Fruit fly (Drosophila melanogaster) Kc167 (cell line): ENCODE measurements around the gene Dci.

Source experiments
- Myc ChIP-seq: fragments of >200 bp; optimal IDR thresholded peaks from 2 replicates; lab custom pipeline; 2017; ENCODE audit warnings: missing external identifiers
- Sin3A ChIP-seq: fragments of >200 bp; optimal IDR thresholded peaks from 2 replicates; lab custom pipeline; 2018; ENCODE audit warnings: missing external identifiers
- h ChIP-seq: fragments of >200 bp; optimal IDR thresholded peaks from 3 replicates; lab custom pipeline; 2018; ENCODE audit warnings: missing external identifiers
- insv ChIP-seq: fragments of >200 bp; optimal IDR thresholded peaks from 3 replicates; lab custom pipeline; 2018; ENCODE audit warnings: missing external identifiers
- psq ChIP-seq: fragments of >200 bp; optimal IDR thresholded peaks from 2 replicates; lab custom pipeline; 2017; ENCODE audit warnings: missing external identifiers
- ttk ChIP-seq: sonication (Bioruptor generic); optimal IDR thresholded peaks from 2 replicates; lab custom pipeline; 2017; ENCODE audit warnings: missing external identifiers

The Dci gene

DNA sequence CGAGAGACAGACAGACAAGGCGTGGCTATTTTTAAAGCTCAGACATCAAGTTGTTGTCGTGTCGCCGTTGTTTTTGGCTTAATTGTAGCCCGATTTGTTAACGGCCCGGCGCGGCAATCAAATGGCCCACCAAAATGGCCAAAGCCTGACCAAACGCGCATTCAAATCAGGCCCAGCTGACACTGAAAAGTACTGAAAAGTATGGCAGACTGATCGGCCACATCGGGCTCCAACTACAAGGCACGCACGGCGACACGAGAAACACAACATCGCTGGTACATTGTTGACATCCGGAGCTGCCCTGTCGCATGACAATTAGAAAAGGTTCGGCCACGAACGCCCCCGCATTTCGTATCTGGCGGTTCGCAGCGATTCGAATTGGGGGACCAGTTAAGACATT, 39.3 kb upstream of the Dci start:
- TF ChIP-seq Myc (lab: Kevin White, UChicago): no peak

DNA sequence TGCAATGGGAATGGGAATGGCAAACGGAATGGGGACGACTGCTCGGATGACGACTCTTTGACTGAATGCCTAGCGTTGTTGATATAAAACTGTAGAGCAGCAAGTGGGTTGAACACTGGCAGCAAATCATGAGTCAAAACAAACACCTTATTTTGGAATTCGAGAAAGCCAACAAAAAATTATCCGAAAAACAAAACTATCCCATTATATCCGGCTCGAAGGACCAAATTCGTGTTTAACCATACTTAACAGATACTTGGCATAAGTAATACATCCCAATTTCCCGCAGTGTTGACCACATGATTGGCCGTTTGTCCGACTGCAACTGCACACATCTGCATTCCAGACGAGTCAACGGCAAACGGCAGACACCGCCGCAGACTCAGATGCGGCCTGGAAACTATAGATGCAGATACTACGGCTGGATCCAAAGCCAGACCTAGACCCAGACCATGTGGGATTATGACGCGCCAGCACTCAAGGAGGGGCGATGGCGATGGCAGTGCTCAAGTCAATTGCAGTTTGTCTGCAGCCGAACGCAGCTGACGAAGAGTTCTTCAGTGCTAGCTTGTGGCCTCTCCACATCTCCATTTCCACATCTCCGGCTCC, 37.8 kb upstream of the Dci start:
- TF ChIP-seq psq (lab: Kevin White, UChicago) (no peak), Sin3A (no peak), insv (no peak), Myc (lab: Kevin White, UChicago) (no peak), ttk (no peak), h (lab: Kevin White, UChicago) (no peak)

DNA sequence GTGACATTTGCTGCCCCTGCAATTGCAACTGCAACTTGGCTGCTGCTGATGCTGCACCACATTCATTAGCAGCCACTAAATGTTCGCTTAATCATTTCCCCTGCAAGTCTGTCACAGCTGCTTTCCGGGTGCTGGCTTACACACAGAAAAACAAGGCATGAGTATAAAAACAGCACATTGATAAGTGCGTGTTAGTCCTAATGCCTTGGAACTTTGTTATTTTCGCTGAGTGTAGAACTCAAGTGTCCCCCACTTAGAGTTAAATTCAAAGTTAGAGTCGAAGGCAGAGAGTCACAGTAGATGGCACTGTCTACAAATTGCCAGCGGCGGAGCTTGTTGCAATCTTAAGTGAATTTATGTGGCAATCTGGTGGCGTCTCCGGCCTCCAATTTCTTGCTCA, 37.2 kb upstream of the Dci start:
- TF ChIP-seq psq (lab: Kevin White, UChicago) (no peak), Myc (lab: Kevin White, UChicago) (no peak), Sin3A (no peak), h (lab: Kevin White, UChicago) (no peak), ttk (no peak), insv (no peak)

DNA sequence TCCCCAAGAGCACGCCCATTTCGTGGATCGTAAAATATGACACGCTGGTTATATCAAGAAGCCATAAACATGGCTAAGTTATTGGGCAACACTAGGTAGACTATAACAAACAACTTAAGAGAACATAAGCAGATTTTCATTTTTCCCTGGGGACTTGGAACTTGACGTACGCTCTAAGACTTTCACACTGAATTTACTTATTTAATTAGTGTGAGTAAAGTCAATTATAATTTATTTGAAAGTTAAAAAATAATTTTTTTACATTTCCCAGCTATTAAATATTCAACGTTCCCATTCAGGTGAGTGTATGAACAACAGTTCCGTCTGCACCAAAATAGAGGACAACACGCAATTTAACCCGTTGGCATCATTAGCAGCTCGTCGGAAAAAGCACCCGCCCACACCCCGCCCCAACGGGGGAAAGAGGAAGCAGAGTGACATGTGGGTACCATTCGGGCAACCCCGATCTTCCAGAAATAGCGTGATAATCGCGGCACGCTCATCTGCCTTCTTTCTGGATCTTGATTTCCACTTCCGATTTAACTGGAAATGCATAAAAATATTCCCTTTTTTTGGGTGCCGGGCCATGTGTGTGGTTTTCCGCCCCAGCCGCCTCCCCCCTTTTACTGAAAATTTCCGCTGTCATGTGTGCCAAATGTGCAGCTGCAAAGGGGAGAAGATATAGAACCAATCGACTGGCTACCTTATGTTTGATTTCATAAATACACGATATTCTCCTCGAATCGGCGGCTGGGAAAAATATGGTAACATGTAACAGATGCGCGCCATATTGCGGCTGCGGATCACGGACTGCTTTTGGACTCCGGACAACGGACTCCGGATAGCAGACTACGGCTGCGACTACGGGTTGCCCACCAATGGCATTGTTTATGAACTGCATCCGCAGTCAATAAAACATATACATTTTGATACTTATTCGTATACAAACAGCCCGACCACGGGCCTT, 35.6 kb upstream of the Dci start:
- TF ChIP-seq Myc (lab: Kevin White, UChicago) (no peak), insv (no peak), ttk (no peak), psq (lab: Kevin White, UChicago) (no peak), Sin3A (no peak), h (lab: Kevin White, UChicago) (no peak)

DNA sequence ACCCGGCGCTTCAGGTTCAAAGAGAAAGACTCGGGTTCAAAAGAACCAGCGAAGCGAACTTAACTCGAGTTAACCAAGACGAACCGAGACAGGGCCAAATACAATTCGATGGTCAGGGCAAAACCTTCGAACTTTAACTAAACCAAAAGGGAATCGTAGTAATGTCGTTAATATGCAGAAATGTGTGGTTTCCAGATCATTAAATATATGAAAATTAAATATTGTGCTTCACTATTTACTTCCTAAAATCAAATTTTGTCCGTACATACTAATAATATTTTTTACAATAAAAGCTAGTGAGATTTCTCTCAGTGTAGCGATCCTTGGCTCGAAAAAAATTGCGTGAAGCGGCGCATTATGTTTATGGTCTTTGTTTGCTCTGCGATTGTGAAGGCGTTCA, 33.4 kb upstream of the Dci start:
- TF ChIP-seq Myc (lab: Kevin White, UChicago) (no peak), insv (no peak), ttk (no peak), h (lab: Kevin White, UChicago) (no peak), Sin3A (no peak), psq (lab: Kevin White, UChicago) (no peak)

DNA sequence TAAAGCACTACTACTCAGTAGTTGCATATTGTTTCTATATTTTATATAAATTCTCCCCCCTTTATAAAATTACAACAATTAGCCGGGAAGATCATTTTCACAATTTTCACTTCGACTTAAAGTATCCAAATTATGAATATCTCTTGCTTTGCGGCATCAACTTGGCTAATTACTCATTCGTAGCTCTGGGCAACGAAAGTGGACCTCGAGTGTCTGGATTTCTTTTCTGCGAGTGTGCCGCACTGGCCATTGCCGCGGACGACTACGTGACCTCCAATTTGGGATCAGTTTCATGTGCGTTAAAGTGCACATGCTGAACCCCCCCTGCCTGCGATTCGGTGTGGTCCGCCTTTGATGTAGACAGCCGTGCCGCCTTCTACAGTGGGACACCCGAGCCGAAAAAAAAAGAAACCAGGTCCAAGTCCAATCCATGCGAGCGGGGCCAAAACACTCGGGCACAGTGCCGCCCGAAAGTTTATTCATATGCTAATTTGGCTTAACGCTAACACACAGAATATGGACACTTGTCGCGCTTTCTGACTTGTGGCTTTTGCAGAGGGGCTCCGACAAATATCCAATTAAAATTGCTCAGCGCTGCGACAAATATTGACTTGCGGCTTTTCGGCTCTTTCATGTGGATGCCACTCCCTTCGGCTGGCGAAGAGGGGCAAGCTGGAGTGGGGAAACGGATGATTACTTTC, 32.6 kb upstream of the Dci start:
- TF ChIP-seq h (lab: Kevin White, UChicago) (no peak), Myc (lab: Kevin White, UChicago) (no peak), ttk (no peak), psq (lab: Kevin White, UChicago) (no peak), insv (no peak), Sin3A (no peak)

DNA sequence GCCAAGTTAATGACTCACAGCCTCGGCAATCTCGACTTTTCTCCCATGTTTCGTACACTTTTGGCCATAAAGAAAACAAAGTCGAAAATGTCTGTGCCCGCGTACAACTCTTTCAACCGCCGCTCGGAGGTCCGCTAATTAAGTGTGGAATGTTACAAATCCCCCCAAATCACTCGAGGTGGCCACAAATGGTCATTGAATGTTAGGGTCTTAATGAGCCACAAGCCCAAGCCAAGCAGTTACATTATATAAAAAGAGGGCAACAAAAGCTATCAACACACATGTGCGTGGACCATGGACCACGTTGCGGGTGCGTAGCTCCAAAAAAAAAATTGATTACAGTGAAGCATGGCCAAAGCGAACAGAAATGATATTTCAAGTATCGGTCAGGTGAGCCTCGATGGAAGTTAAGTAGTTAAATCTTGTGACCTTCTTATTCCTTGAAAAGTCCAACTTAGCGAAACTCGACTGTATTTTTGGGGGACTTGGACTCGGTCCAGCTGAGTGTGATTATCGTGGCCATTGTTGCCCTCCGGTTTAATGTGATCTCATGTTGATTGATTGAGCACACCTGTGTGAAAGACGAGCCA, 31.8 kb upstream of the Dci start:
- TF ChIP-seq Sin3A (no peak), h (lab: Kevin White, UChicago) (no peak), Myc (lab: Kevin White, UChicago) (no peak), ttk (no peak), psq (lab: Kevin White, UChicago) (no peak), insv (no peak)

dm6 chr3L:820332-820731, 30.8 kb upstream of the Dci start:
- TF ChIP-seq psq (lab: Kevin White, UChicago) (no peak), Sin3A (no peak), ttk (no peak), Myc (lab: Kevin White, UChicago) (no peak), h (lab: Kevin White, UChicago) (no peak), insv (no peak)

dm6 chr3L:820975-821598, 30.1 kb upstream of the Dci start:
- TF ChIP-seq Myc (lab: Kevin White, UChicago): no peak
- TF ChIP-seq psq (lab: Kevin White, UChicago): no peak
- TF ChIP-seq h (lab: Kevin White, UChicago): no peak
- no peak for TF ChIP-seq insv
- no peak for TF ChIP-seq Sin3A
- TF ChIP-seq ttk: no peak

DNA sequence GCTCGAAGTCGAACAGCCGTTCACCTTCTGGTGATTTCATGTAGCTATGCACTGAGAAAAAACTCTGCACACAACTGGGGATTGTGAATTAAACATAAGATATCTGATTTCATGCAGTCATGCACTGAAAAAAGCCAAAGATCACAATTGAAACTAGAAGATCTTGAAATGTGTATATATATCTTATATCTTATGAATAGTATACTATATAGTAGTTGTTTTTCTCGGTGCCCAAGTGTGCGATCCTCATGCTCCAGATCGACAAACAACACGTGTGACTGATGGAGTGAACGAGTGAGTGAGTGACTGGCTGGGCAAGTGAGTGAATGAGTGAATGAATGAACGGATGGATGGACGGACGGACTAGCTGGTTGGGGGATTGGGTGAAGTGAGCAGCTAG, 29.2 kb upstream of the Dci start:
- TF ChIP-seq Sin3A: no peak
- no peak for TF ChIP-seq insv
- TF ChIP-seq Myc (lab: Kevin White, UChicago): no peak

DNA sequence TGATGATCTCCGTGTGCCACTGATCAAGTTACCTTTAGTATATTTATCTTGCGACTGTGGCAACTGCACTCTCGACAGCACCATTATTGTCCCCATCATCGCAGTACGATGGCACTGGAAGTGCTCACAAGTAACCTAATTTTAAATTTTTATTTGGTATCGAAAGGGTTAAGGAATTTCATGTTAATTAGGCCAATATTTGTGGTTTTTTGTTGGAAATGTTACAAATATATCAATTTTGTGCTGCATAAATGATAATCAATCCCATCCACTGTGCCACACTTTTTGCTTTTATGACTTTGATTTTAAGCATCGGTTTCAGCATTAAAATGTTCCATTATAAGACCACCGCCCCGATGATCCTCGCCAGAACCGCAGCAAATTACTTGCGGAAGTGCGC, 28.5 kb upstream of the Dci start:
- no peak for TF ChIP-seq psq (lab: Kevin White, UChicago)
- TF ChIP-seq insv: no peak

DNA sequence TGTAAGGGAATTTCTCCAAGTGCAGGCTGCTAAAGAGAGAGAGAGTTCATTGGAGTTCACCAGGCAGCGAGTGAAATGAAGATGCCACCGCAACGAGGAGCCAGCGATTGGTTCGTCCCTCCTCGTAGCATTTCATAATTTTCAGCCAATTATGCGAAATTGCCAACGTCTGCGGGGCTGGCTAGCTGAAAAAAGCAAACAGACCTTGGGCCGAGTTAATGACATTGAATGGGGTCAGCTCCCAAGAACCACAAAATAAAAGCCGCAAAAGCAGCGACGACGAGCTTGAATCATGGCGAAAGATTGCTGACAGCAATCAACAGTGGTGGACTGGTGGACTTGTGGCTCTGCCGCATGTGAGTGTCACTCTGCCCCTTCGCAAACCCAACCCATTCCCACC, 27.5 kb upstream of the Dci start:
- TF ChIP-seq Sin3A (no peak), insv (no peak), psq (lab: Kevin White, UChicago) (no peak), Myc (lab: Kevin White, UChicago) (no peak), h (lab: Kevin White, UChicago) (no peak), ttk (no peak)
